Worm (Caenorhabditis elegans) whole organism, midembryonic: ENCODE data around the gene T26E4.4.
"Not testable (repeated sequence)": the region's sequence is repeated elsewhere in the genome, so short reads cannot be mapped to it uniquely, and the experiment has no call there.

Experiments used
- T22C8.4 ChIP-seq: fragments of 200-800 bp; sonication (Bioruptor generic); IDR thresholded peaks from 2 replicates; pipeline ENCODE4 v1.3.6; 2022; ENCODE audit warnings: missing genetic modification characterization, missing compliant biosample characterization
- cog-1 ChIP-seq: sonication (generic microtip); optimal IDR thresholded peaks from 2 replicates; lab custom pipeline; 2016; ENCODE audit warnings: missing genetic modification characterization, missing compliant biosample characterization
- flt-1 ChIP-seq: fragments of 200-800 bp; sonication (Bioruptor generic); IDR thresholded peaks from 2 replicates; pipeline ENCODE4 v1.3.6; 2022; ENCODE audit warnings: missing genetic modification characterization, missing compliant biosample characterization
- klf-2 ChIP-seq: fragments of 200-800 bp; sonication (Bioruptor generic); conservative IDR thresholded peaks from 2 replicates; pipeline ENCODE4 v1.3.6; 2022; ENCODE audit warnings: missing genetic modification reagents, missing genetic modification characterization, missing compliant biosample characterization
- med-1 ChIP-seq: sonication (generic microtip); optimal IDR thresholded peaks from 2 replicates; lab custom pipeline; 2017; ENCODE audit warnings: missing genetic modification characterization, mild to moderate bottlenecking, missing compliant biosample characterization, antibody characterized with exemption, missing genetic modification reagents; ENCODE audit not compliant: insufficient read depth
- ref-1 ChIP-seq: fragments of 200-800 bp; sonication (Bioruptor generic); conservative IDR thresholded peaks from 2 replicates; pipeline ENCODE4 v1.3.6; 2022; ENCODE audit warnings: missing genetic modification reagents, missing genetic modification characterization, missing compliant biosample characterization
- tab-1 ChIP-seq: fragments of 200-800 bp; sonication (Bioruptor generic); IDR thresholded peaks from 2 replicates; pipeline ENCODE4 v1.3.6; 2022; ENCODE audit warnings: missing genetic modification characterization, missing compliant biosample characterization
- ztf-23 ChIP-seq: fragments of 200-800 bp; sonication (Bioruptor generic); IDR thresholded peaks from 2 replicates; pipeline ENCODE4 v1.3.6; 2022; ENCODE audit warnings: missing genetic modification reagents, missing genetic modification characterization, missing compliant biosample characterization
- ztf-29 ChIP-seq: fragments of 200-800 bp; sonication (Bioruptor generic); IDR thresholded peaks from 2 replicates; pipeline ENCODE4 v1.3.6; 2022; ENCODE audit warnings: missing genetic modification reagents, missing genetic modification characterization, missing compliant biosample characterization

Gene T26E4.4

ce11 chrV:15817746-15818145, 25.4 kb upstream of the T26E4.4 start, which contains the start of gene abf-3:
TSS of gene abf-3 (minus strand) at chrV:15817846.
- no peak for TF ChIP-seq T22C8.4 (GFP tag; lab: Robert Waterston, UW)
- TF ChIP-seq med-1 (GFP tag; lab: Kevin White, UChicago) = no peak
- no peak for TF ChIP-seq ref-1 (GFP tag; lab: Robert Waterston, UW)
- TF ChIP-seq klf-2 = no peak
- TF ChIP-seq tab-1 (GFP tag; lab: Robert Waterston, UW) = no peak

- TF ChIP-seq med-1 (GFP tag; lab: Kevin White, UChicago) = no peak
- no peak for TF ChIP-seq cog-1
- no peak for TF ChIP-seq klf-2
- TF ChIP-seq ztf-23 = no peak
- TF ChIP-seq ref-1 (GFP tag; lab: Robert Waterston, UW) = no peak
- no peak for TF ChIP-seq tab-1 (GFP tag; lab: Robert Waterston, UW)
- no peak for TF ChIP-seq flt-1 (GFP tag; lab: Robert Waterston, UW)
- TF ChIP-seq ztf-29 (GFP tag; lab: Robert Waterston, UW) = no peak
- TF ChIP-seq T22C8.4 (GFP tag; lab: Robert Waterston, UW) = no peak
Observed at ce11 chrV:15815962-15816432, 23.7 kb upstream of the T26E4.4 start, which contains the start of the genes fbxa-69 and F54B8.4. TSS of gene fbxa-69 (minus strand) at chrV:15815971. TSS of gene F54B8.4 (plus strand) at chrV:15816382.

ce11 chrV:15811982-15812381, 19.7 kb upstream of the T26E4.4 start, which contains the start of gene nhr-282:
TSS of gene nhr-282 (plus strand) at chrV:15812282.
- not testable (repeated sequence) for TF ChIP-seq T22C8.4 (GFP tag; lab: Robert Waterston, UW); med-1 (GFP tag; lab: Kevin White, UChicago); ref-1 (GFP tag; lab: Robert Waterston, UW)

- TF ChIP-seq ref-1 (GFP tag; lab: Robert Waterston, UW) = no peak
- TF ChIP-seq cog-1 = no peak
- TF ChIP-seq flt-1 (GFP tag; lab: Robert Waterston, UW) = no peak
- TF ChIP-seq klf-2 = no peak
- TF ChIP-seq ztf-29 (GFP tag; lab: Robert Waterston, UW) = no peak
- no peak for TF ChIP-seq med-1 (GFP tag; lab: Kevin White, UChicago)
- no peak for TF ChIP-seq tab-1 (GFP tag; lab: Robert Waterston, UW)
- TF ChIP-seq ztf-23 = no peak
- no peak for TF ChIP-seq T22C8.4 (GFP tag; lab: Robert Waterston, UW)
Observed at ce11 chrV:15810446-15810845, 18.1 kb upstream of the T26E4.4 start, which contains the start of gene F54B8.1. TSS of gene F54B8.1 (plus strand) at chrV:15810746.

- no peak for TF ChIP-seq klf-2
- no peak for TF ChIP-seq ztf-23
- no peak for TF ChIP-seq med-1 (GFP tag; lab: Kevin White, UChicago)
- TF ChIP-seq flt-1 (GFP tag; lab: Robert Waterston, UW) = no peak
Observed at ce11 chrV:15809543-15809942, 17.2 kb upstream of the T26E4.4 start, which contains the start of gene srsx-36. TSS of gene srsx-36 (minus strand) at chrV:15809643.

- TF ChIP-seq med-1 (GFP tag; lab: Kevin White, UChicago); ztf-23; ztf-29 (GFP tag; lab: Robert Waterston, UW): not testable (repeated sequence)
Observed at ce11 chrV:15807420-15807819, 15.1 kb upstream of the T26E4.4 start, which contains the start of gene srsx-38. TSS of gene srsx-38 (minus strand) at chrV:15807520.

ce11 chrV:15803748-15804147, 11.4 kb upstream of the T26E4.4 start, which contains the start of gene T26E4.18:
TSS of gene T26E4.18 (minus strand) at chrV:15803848.
- not testable (repeated sequence) for TF ChIP-seq med-1 (GFP tag; lab: Kevin White, UChicago); T22C8.4 (GFP tag; lab: Robert Waterston, UW); ref-1 (GFP tag; lab: Robert Waterston, UW)

- not testable (repeated sequence) for TF ChIP-seq ref-1 (GFP tag; lab: Robert Waterston, UW); ztf-29 (GFP tag; lab: Robert Waterston, UW); cog-1
Observed at ce11 chrV:15803079-15803478, 10.8 kb upstream of the T26E4.4 start, which contains the start of gene srd-27. TSS of gene srd-27 (plus strand) at chrV:15803379.

ce11 chrV:15802623-15803022, 10.3 kb upstream of the T26E4.4 start, which contains the start of gene T26E4.9:
TSS of gene T26E4.9 (minus strand) at chrV:15802723.
- TF ChIP-seq flt-1 (GFP tag; lab: Robert Waterston, UW); tab-1 (GFP tag; lab: Robert Waterston, UW); cog-1: not testable (repeated sequence)

- no peak for TF ChIP-seq T22C8.4 (GFP tag; lab: Robert Waterston, UW)
- no peak for TF ChIP-seq ztf-29 (GFP tag; lab: Robert Waterston, UW)
- TF ChIP-seq cog-1 = no peak
- no peak for TF ChIP-seq ztf-23
- TF ChIP-seq tab-1 (GFP tag; lab: Robert Waterston, UW) = no peak
- no peak for TF ChIP-seq med-1 (GFP tag; lab: Kevin White, UChicago)
- TF ChIP-seq klf-2 = no peak
- no peak for TF ChIP-seq ref-1 (GFP tag; lab: Robert Waterston, UW)
- TF ChIP-seq flt-1 (GFP tag; lab: Robert Waterston, UW) = no peak
Observed at ce11 chrV:15798108-15798507, 5.8 kb upstream of the T26E4.4 start, which contains the start of gene T26E4.10. TSS of gene T26E4.10 (minus strand) at chrV:15798208.
